Fruit fly (Drosophila melanogaster): ENCODE data around the gene sl.

DNA sequence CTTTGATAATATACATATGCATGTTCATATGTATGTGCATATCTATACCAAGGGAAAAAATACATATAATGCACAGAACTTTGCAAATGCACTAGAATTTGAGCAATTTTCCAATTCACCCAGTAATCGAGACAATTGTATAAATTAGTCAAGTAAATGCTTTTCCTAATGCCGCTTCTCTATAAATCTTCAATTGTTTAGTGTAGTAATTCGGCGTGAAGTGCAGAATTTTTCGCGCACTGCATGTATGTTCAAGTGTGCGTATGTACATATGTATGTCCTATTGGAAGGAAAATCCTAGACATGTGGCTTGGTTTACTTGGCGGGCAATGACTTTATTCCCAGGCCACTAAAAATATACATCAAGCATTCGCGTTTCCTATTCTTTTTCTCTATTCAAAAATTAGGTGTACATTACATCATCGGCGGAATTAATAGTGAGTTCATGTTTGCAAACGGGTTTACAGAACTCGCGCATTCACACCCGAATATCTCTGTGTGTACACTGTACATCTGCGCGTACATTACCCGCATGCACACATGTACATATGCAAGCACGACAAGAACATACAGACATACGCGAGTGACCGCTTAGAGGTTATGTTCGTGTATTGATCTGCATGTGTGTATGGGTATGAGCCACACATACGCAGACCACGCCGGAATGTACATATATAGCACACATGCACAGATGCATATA is 31.1 kb upstream of the sl start:
- TF ChIP-seq Ets21C (GFP tag; optimal IDR thresholded peaks at IDR 0.05) (peak; percentile 50), dac (GFP tag; optimal IDR thresholded peaks at IDR 0.05) (peak; percentile 45), Blimp-1 (GFP tag; optimal IDR thresholded peaks at IDR 0.05) (no peak), Ets96B (tag; optimal IDR thresholded peaks at IDR 0.05) (peak; percentile 74), CG7368 (GFP tag; optimal IDR thresholded peaks at IDR 0.05) (no peak), Hr38 (GFP tag; optimal IDR thresholded peaks at IDR 0.05) (no peak), CG16779 (tag; optimal IDR thresholded peaks at IDR 0.05) (no peak), CG15336 (GFP tag; IDR thresholded peaks at IDR 0.05) (peak; percentile 75), topi (GFP tag; optimal IDR thresholded peaks at IDR 0.05) (peak; percentile 66), pdm3 (GFP tag; optimal IDR thresholded peaks at IDR 0.05) (peak; percentile 85), CG11762 (GFP tag; optimal IDR thresholded peaks at IDR 0.05; ENCODE audit: insufficient read depth) (peak; percentile 69), fd59A (GFP tag; optimal IDR thresholded peaks at IDR 0.05) (peak; percentile 57), CG8632 (GFP tag; optimal IDR thresholded peaks at IDR 0.05) (peak; percentile 67)

Data from whole organism, prepupa.